Worm (Caenorhabditis elegans) whole organism, L1 larva: ENCODE measurements around the gene PDB1.1.

Source experiments
- C16A3.4 ChIP-seq: fragments of 150-350 bp; optimal IDR thresholded peaks from 2 replicates; lab custom pipeline; 2014; ENCODE audit warnings: missing biosample characterization, missing genetic modification characterization
- Y116A8C.19 ChIP-seq: sonication (generic microtip); optimal IDR thresholded peaks from 2 replicates; lab custom pipeline; 2016; ENCODE audit warnings: missing compliant biosample characterization, missing genetic modification characterization, borderline replicate concordance
- alr-1 ChIP-seq: fragments of 200-800 bp; sonication (Bioruptor generic); optimal IDR thresholded peaks from 2 replicates; lab custom pipeline; 2018; ENCODE audit warnings: borderline replicate concordance, mild to moderate bottlenecking, missing genetic modification characterization, missing compliant biosample characterization
- aly-2 ChIP-seq: fragments of 150-350 bp; optimal IDR thresholded peaks from 2 replicates; lab custom pipeline; 2014; ENCODE audit warnings: missing biosample characterization, missing genetic modification characterization
- blmp-1 ChIP-seq: fragments of 150-350 bp; optimal IDR thresholded peaks from 2 replicates; lab custom pipeline; 2014; ENCODE audit warnings: missing biosample characterization, missing genetic modification characterization
- ceh-63 ChIP-seq: fragments of 200-800 bp; sonication (Bioruptor generic); optimal IDR thresholded peaks from 2 replicates; lab custom pipeline; 2018; ENCODE audit warnings: mild to moderate bottlenecking, missing genetic modification characterization, missing compliant biosample characterization
- ceh-8 ChIP-seq: fragments of 200-800 bp; sonication (Bioruptor generic); optimal IDR thresholded peaks from 2 replicates; lab custom pipeline; 2018; ENCODE audit warnings: mild to moderate bottlenecking, missing genetic modification characterization, moderate library complexity, missing compliant biosample characterization
- ceh-82 ChIP-seq, 3 experiments: fragments of 150-350 bp in 1 of 3; sonication (generic microtip) in 2 of 3; optimal IDR thresholded peaks; 2 replicates each; lab custom pipeline; 2014 to 2017; ENCODE audit warnings: missing biosample characterization in 3 of 3, missing genetic modification characterization in 3 of 3
- dpl-1 ChIP-seq, 3 experiments: fragments of 150-350 bp in 2 of 3; sonication (generic microtip) in 1 of 3; optimal IDR thresholded peaks; 2 replicates each; lab custom pipeline; 2014 to 2017; ENCODE audit warnings: missing biosample characterization in 3 of 3, missing genetic modification characterization in 3 of 3, missing genetic modification reagents in 3 of 3
- efl-1 ChIP-seq, 4 experiments: fragments of 150-350 bp; optimal IDR thresholded peaks in 3 of 4; peaks in 1 of 4; 1 replicate in 1 of 4; 2 replicates in 3 of 4; lab custom pipeline; 2014; ENCODE audit warnings: missing biosample characterization in 2 of 4, missing genetic modification characterization in 2 of 4, missing genetic modification reagents in 2 of 4
- efl-3 ChIP-seq: fragments of 200-800 bp; sonication (Bioruptor generic); optimal IDR thresholded peaks from 2 replicates; lab custom pipeline; 2018; ENCODE audit warnings: mild to moderate bottlenecking, missing genetic modification characterization, missing compliant biosample characterization
- egl-13 ChIP-seq: sonication (generic microtip); optimal IDR thresholded peaks from 2 replicates; lab custom pipeline; 2016; ENCODE audit warnings: missing genotype, missing genetic modification reagents, missing genetic modification characterization, missing compliant biosample characterization
- elt-3 ChIP-seq, 6 experiments: fragments of 150-350 bp in 1 of 6; sonication (generic microtip); optimal IDR thresholded peaks; 2 replicates each; lab custom pipeline; 2017 to 2018; ENCODE audit warnings: missing biosample characterization in 6 of 6, missing genetic modification characterization in 6 of 6, inconsistent platforms in 1 of 6
- fkh-10 ChIP-seq: sonication (generic microtip); optimal IDR thresholded peaks from 2 replicates; lab custom pipeline; 2017; ENCODE audit warnings: missing biosample characterization, missing genetic modification reagents, missing genetic modification characterization
- fkh-8 ChIP-seq: sonication (generic microtip); optimal IDR thresholded peaks from 2 replicates; lab custom pipeline; 2016; ENCODE audit warnings: mild to moderate bottlenecking, missing genetic modification characterization, missing compliant biosample characterization
- fos-1 ChIP-seq: fragments of 150-350 bp; optimal IDR thresholded peaks from 2 replicates; lab custom pipeline; 2014; ENCODE audit warnings: missing biosample characterization, missing genetic modification characterization
- grh-1 ChIP-seq: fragments of 200-800 bp; sonication (Bioruptor generic); IDR thresholded peaks from 2 replicates; pipeline ENCODE4 v1.3.6; 2022; ENCODE audit warnings: missing genetic modification reagents, missing genetic modification characterization, missing compliant biosample characterization
- hlh-4 ChIP-seq: sonication (generic microtip); optimal IDR thresholded peaks from 2 replicates; lab custom pipeline; 2016; ENCODE audit warnings: mild to moderate bottlenecking, missing genetic modification characterization, missing compliant biosample characterization
- hpl-2 ChIP-seq: fragments of 150-350 bp; optimal IDR thresholded peaks from 2 replicates; lab custom pipeline; 2014; ENCODE audit warnings: missing biosample characterization, missing genetic modification reagents, missing genetic modification characterization
- irx-1 ChIP-seq: sonication (generic microtip); optimal IDR thresholded peaks from 2 replicates; lab custom pipeline; 2016; ENCODE audit warnings: missing genetic modification characterization, missing compliant biosample characterization
- isw-1 ChIP-seq: fragments of 200-800 bp; sonication (Bioruptor generic); IDR thresholded peaks from 2 replicates; pipeline ENCODE4 v1.3.6; 2022; ENCODE audit warnings: missing genetic modification characterization, missing compliant biosample characterization
- lin-14 ChIP-seq: fragments of 200-800 bp; sonication (Bioruptor generic); optimal IDR thresholded peaks from 2 replicates; lab custom pipeline; 2018; ENCODE audit warnings: mild to moderate bottlenecking, missing genetic modification characterization, moderate library complexity, missing compliant biosample characterization
- lin-35 ChIP-seq, 2 experiments: fragments of 150-350 bp; optimal IDR thresholded peaks; 2 replicates each; lab custom pipeline; 2014; ENCODE audit warnings: missing biosample characterization in 2 of 2, missing genetic modification characterization in 2 of 2, missing genetic modification reagents in 2 of 2
- mep-1 ChIP-seq: fragments of 150-350 bp; optimal IDR thresholded peaks from 2 replicates; lab custom pipeline; 2014; ENCODE audit warnings: missing biosample characterization, missing genetic modification characterization
- nhr-11 ChIP-seq: fragments of 150-350 bp; optimal IDR thresholded peaks from 2 replicates; lab custom pipeline; 2014; ENCODE audit warnings: missing biosample characterization, missing genetic modification characterization
- nhr-12 ChIP-seq: sonication (generic microtip); optimal IDR thresholded peaks from 2 replicates; lab custom pipeline; 2017; ENCODE audit warnings: missing biosample characterization, missing genetic modification characterization
- nhr-19 ChIP-seq: fragments of 200-800 bp; sonication (Bioruptor generic); conservative IDR thresholded peaks from 2 replicates; pipeline ENCODE4 v1.3.6; 2022; ENCODE audit warnings: missing genetic modification characterization, missing compliant biosample characterization
- nhr-20 ChIP-seq: sonication (generic microtip); optimal IDR thresholded peaks from 2 replicates; lab custom pipeline; 2016; ENCODE audit warnings: mild to moderate bottlenecking, missing genetic modification characterization, missing compliant biosample characterization
- nhr-237 ChIP-seq: fragments of 150-350 bp; optimal IDR thresholded peaks from 2 replicates; lab custom pipeline; 2014; ENCODE audit warnings: missing biosample characterization, missing genetic modification characterization
- nhr-71 ChIP-seq: sonication (generic microtip); optimal IDR thresholded peaks from 2 replicates; lab custom pipeline; 2016; ENCODE audit warnings: mild to moderate bottlenecking, missing genetic modification characterization, moderate library complexity, missing compliant biosample characterization
- nhr-76 ChIP-seq: sonication (generic microtip); optimal IDR thresholded peaks from 2 replicates; lab custom pipeline; 2017; ENCODE audit warnings: missing biosample characterization, missing genetic modification characterization
- nhr-77 ChIP-seq: fragments of 150-350 bp; optimal IDR thresholded peaks from 2 replicates; lab custom pipeline; 2014; ENCODE audit warnings: missing biosample characterization, missing genetic modification characterization
- nhr-84 ChIP-seq: sonication (generic microtip); optimal IDR thresholded peaks from 2 replicates; lab custom pipeline; 2017; ENCODE audit warnings: missing biosample characterization, missing genetic modification characterization
- nhr-90 ChIP-seq: sonication (generic microtip); optimal IDR thresholded peaks from 2 replicates; lab custom pipeline; 2016; ENCODE audit warnings: mild to moderate bottlenecking, missing genetic modification characterization, missing compliant biosample characterization; ENCODE audit not compliant: poor library complexity
- pag-3 ChIP-seq: sonication (generic microtip); optimal IDR thresholded peaks from 2 replicates; lab custom pipeline; 2017; ENCODE audit warnings: missing genetic modification characterization, mild to moderate bottlenecking, missing compliant biosample characterization, antibody characterized with exemption, borderline replicate concordance; ENCODE audit not compliant: insufficient read depth
- pax-3 ChIP-seq: fragments of 200-800 bp; sonication (Bioruptor generic); optimal IDR thresholded peaks from 2 replicates; lab custom pipeline; 2018; ENCODE audit warnings: mild to moderate bottlenecking, missing genetic modification characterization, moderate library complexity, missing compliant biosample characterization
- snu-23 ChIP-seq: sonication (generic microtip); optimal IDR thresholded peaks from 2 replicates; lab custom pipeline; 2016; ENCODE audit warnings: missing genetic modification characterization, missing compliant biosample characterization
- tbx-2 ChIP-seq: sonication (generic microtip); optimal IDR thresholded peaks from 2 replicates; lab custom pipeline; 2016; ENCODE audit warnings: missing genetic modification characterization, missing compliant biosample characterization
- tlp-1 ChIP-seq: fragments of 150-350 bp; optimal IDR thresholded peaks from 2 replicates; lab custom pipeline; 2014; ENCODE audit warnings: missing biosample characterization, missing genetic modification characterization
- unc-130 ChIP-seq: fragments of 150-350 bp; optimal IDR thresholded peaks from 2 replicates; lab custom pipeline; 2017; ENCODE audit warnings: missing biosample characterization, missing genetic modification characterization, inconsistent platforms
- unc-30 ChIP-seq: sonication (generic microtip); optimal IDR thresholded peaks from 2 replicates; lab custom pipeline; 2017; ENCODE audit warnings: missing biosample characterization, missing genetic modification characterization
- unc-62 ChIP-seq: fragments of 150-350 bp; optimal IDR thresholded peaks from 2 replicates; lab custom pipeline; 2014; ENCODE audit warnings: missing biosample characterization, missing genetic modification reagents, missing genetic modification characterization
- unc-86 ChIP-seq: sonication (generic microtip); optimal IDR thresholded peaks from 2 replicates; lab custom pipeline; 2016; ENCODE audit warnings: missing genetic modification characterization, missing compliant biosample characterization
- unc-98 ChIP-seq: fragments of 200-800 bp; sonication (Bioruptor generic); IDR thresholded peaks from 2 replicates; pipeline ENCODE4 v1.3.6; 2022; ENCODE audit warnings: missing genetic modification characterization, missing compliant biosample characterization
- vab-15 ChIP-seq: sonication (generic microtip); optimal IDR thresholded peaks from 2 replicates; lab custom pipeline; 2017; ENCODE audit warnings: missing genotype, mild to moderate bottlenecking, missing genetic modification characterization, missing compliant biosample characterization
- xbp-1 ChIP-seq: sonication (generic microtip); optimal IDR thresholded peaks from 2 replicates; lab custom pipeline; 2016; ENCODE audit warnings: missing genetic modification characterization, missing compliant biosample characterization
- zip-4 ChIP-seq: fragments of 200-800 bp; sonication (Bioruptor generic); optimal IDR thresholded peaks from 2 replicates; lab custom pipeline; 2018; ENCODE audit warnings: mild to moderate bottlenecking, missing genetic modification characterization, moderate library complexity, missing compliant biosample characterization
- ztf-11 ChIP-seq, 2 experiments: sonication (generic microtip); optimal IDR thresholded peaks; 2 replicates each; lab custom pipeline; 2016 to 2017; ENCODE audit warnings: missing genetic modification characterization in 2 of 2, missing biosample characterization in 1 of 2, missing compliant biosample characterization in 1 of 2
- ztf-4 ChIP-seq: fragments of 150-350 bp; optimal IDR thresholded peaks from 2 replicates; lab custom pipeline; 2014; ENCODE audit warnings: missing biosample characterization, missing genetic modification characterization

Gene PDB1.1

ce11 chrX:7585610-7586259 lies 26.9 kb upstream of the PDB1.1 start, which contains the start of gene adt-2 (continued):
- TF ChIP-seq nhr-20 (tag; lab: Kevin White, UChicago) (peak; percentile 43), snu-23 (GFP tag; lab: Kevin White, UChicago) (peak; percentile 69), irx-1 (tag; lab: Kevin White, UChicago) (no peak), unc-86 (tag; lab: Kevin White, UChicago) (no peak), tlp-1 (no peak), elt-3 (tag; optimal IDR thresholded peaks at IDR 0.05; lab: Kevin White, UChicago) (peak in 5 of 6 experiments; percentile 6 to 74 (median 54)), mep-1 (tag; lab: Kevin White, UChicago) (peak; percentile 52), isw-1 (GFP tag; lab: Robert Waterston, UW) (no peak), dpl-1 (GFP tag; optimal IDR thresholded peaks at IDR 0.05; lab: Kevin White, UChicago) (no peak), ceh-82 (tag; optimal IDR thresholded peaks at IDR 0.05; lab: Kevin White, UChicago) (no peak), unc-130 (tag; lab: Kevin White, UChicago) (no peak), lin-14 (GFP tag; lab: Kevin White, UChicago) (peak; percentile 54), grh-1 (GFP tag; lab: Robert Waterston, UW) (no peak), nhr-90 (tag; lab: Kevin White, UChicago) (peak; percentile 32), C16A3.4 (tag; lab: Kevin White, UChicago) (peak; percentile 43), vab-15 (tag; lab: Kevin White, UChicago) (no peak), nhr-19 (no peak), pag-3 (tag; lab: Kevin White, UChicago) (no peak), zip-4 (no peak), efl-1 (optimal IDR thresholded peaks at IDR 0.05; lab: Kevin White, UChicago) (no peak), efl-1 (GFP tag; optimal IDR thresholded peaks at IDR 0.05 in 1 of 2; lab: Kevin White, UChicago) (peak in 1 of 2 experiments; percentile 42), fkh-8 (tag; lab: Kevin White, UChicago) (no peak), pax-3 (no peak), hpl-2 (GFP tag; lab: Kevin White, UChicago) (no peak), ceh-63 (no peak), nhr-237 (no peak), unc-62 (GFP tag; lab: Kevin White, UChicago) (no peak), unc-98 (no peak), fkh-10 (no peak), alr-1 (tag; lab: Kevin White, UChicago) (no peak), ztf-4 (tag; lab: Kevin White, UChicago) (no peak), ceh-8 (GFP tag; lab: Kevin White, UChicago) (no peak), ztf-11 (tag; optimal IDR thresholded peaks at IDR 0.05; lab: Kevin White, UChicago) (no peak), nhr-12 (tag; lab: Kevin White, UChicago) (no peak), xbp-1 (no peak), efl-3 (GFP tag; lab: Kevin White, UChicago) (no peak)
- TF ChIP-seq, all 84 proteins: peak for 15

ce11 chrX:7583930-7584329 lies 25.0 kb upstream of the PDB1.1 start:
- TF ChIP-seq nhr-77 (no peak), Y116A8C.19 (tag; lab: Kevin White, UChicago) (no peak), nhr-11 (tag; lab: Kevin White, UChicago) (no peak), grh-1 (GFP tag; lab: Robert Waterston, UW) (no peak), efl-1 (optimal IDR thresholded peaks at IDR 0.05; lab: Kevin White, UChicago) (no peak), efl-1 (GFP tag; optimal IDR thresholded peaks at IDR 0.05 in 1 of 2; lab: Kevin White, UChicago) (no peak), hpl-2 (GFP tag; lab: Kevin White, UChicago) (no peak), blmp-1 (tag; lab: Kevin White, UChicago) (peak; percentile 59), unc-30 (tag; lab: Kevin White, UChicago) (no peak), ztf-11 (tag; optimal IDR thresholded peaks at IDR 0.05; lab: Kevin White, UChicago) (no peak), nhr-71 (tag; lab: Kevin White, UChicago) (peak; percentile 44), xbp-1 (no peak), alr-1 (tag; lab: Kevin White, UChicago) (no peak), fos-1 (no peak), nhr-84 (no peak), pax-3 (no peak), hlh-4 (no peak), nhr-90 (tag; lab: Kevin White, UChicago) (peak; percentile 29), C16A3.4 (tag; lab: Kevin White, UChicago) (no peak), egl-13 (tag; lab: Kevin White, UChicago) (no peak), unc-98 (no peak), aly-2 (tag; lab: Kevin White, UChicago) (no peak), lin-35 (GFP tag; optimal IDR thresholded peaks at IDR 0.05; lab: Kevin White, UChicago) (peak in 1 of 2 experiments; percentile 8), tbx-2 (tag; lab: Kevin White, UChicago) (peak; percentile 27), nhr-76 (no peak)
